Fruit fly (Drosophila melanogaster) whole organism, larva: ENCODE measurements around the gene ncm.

Experiments
- noc ChIP-seq: fragments of 200-800 bp; sonication (Bioruptor generic); optimal IDR thresholded peaks from 3 replicates; lab custom pipeline; 2019; ENCODE audit warnings: missing biosample characterization, mild to moderate bottlenecking, missing genetic modification characterization, moderate library complexity

The ncm gene

DNA sequence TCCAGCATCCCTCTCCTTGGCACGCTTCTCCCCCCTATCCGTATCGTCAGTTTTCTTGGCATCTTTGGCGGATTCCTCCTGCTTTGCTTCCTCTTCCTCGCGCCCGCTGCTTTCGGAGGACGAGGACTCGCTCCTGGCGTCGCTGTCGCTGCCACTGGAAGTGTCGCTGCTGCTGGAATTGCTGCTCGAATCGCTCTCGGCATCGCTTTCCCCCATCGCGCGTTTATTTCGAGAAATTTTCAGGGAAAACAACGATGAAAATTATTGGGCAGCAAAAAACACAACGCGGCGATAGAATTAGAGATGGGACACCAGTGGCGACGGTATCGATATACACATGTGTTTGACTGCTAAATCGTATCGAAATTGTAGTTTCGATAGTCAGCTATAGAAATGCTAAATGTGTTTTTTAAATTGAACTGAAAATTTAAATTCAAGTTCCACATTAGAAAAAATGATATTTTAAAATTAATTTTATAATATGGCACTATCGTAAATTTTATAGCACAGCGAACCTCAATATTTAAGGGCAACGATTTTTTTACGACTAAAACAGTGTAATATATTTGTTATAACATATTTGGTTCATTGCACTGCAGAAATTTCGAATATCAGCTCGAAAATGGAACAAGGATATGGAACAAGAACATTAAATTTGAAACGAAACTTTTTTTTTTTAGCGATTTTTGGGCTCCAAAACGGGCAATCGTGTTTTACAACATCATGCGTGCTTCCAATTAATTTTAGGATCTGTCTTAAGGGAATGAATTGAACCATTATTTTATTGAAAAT is at the start of gene ncm:
TSS of gene ncm (minus strand) at position 319 of the 792 bp plus-strand sequence.
- no peak for TF ChIP-seq noc

DNA sequence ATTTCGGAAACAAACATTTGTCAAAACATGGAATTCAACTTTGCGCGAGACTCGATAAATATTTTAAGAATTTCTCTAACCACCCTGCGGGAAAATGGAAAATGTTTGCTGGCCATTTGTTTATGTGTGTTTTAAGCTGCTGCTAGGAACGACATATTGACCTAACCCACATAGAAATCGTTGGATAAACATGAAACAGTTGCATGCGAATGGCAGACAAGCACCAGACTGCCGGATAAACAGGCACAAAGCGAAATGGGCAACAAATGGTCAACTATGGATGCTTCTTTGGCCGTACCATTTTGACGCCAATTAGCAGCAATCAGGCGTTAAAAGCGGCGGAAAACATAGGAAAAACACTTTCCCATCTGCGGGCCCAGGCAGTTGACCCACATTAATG is 48.1 kb upstream of the ncm start:
- no peak for TF ChIP-seq noc

DNA sequence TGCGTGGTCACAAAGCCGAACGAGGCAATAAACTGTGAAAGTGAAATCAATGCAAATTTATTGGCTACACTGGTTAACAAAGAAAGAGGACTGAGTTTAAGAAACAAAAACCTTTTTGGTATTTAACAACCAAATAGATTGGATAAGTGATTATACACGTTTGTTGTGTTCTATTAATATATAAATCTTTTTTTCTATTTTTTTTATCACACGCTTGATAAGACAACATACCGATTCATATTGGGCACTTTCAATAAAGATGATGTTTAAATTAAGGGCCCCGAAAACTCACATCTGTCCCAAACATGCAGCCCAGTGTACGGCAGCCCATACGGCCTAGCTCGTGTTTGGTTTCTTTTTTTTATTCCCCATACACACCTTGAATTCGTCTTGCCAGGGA is 44.4 kb upstream of the ncm start:
- TF ChIP-seq noc = no peak

DNA sequence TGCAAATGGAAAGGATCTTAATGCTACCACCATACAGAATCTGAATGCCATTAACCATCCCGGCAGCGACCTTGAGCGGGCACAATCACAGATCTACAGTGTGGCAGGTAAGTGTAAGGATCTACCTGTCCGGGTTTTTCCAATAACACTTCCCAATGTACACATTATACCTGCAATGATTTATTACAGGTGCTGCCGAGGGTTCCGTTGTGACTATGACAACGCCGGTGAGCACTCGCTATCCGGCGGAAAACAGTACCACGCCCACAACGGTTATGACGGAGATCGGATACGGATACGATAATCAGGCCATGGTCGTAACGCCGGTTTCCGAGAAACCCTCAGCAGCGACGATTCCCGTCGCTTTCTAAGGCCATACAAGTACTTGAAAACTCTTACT is 38.1 kb upstream of the ncm start:
- no peak for TF ChIP-seq noc

DNA sequence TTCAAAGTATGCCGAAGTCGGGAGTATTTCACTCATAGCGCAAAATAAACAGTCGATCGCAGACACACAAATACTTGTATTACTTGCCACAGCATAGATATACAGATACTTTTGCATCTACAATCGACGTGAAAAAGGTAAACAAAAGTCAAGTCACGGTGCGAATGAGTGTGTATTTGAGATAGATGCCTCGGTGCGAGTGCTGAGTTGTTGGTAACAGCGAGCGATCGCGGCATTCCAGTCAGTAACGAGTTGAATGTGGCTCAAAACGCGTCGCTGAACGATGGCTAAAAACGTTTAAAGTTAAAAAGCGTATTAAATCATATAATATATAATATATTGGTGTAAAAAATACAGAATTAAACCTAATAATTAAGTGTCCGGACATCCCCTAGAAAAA is 36.5 kb upstream of the ncm start, which contains the start of gene grnd:
TSS of gene grnd (plus strand) at position 207 of the 400 bp plus-strand sequence.
- TF ChIP-seq noc = no peak

DNA sequence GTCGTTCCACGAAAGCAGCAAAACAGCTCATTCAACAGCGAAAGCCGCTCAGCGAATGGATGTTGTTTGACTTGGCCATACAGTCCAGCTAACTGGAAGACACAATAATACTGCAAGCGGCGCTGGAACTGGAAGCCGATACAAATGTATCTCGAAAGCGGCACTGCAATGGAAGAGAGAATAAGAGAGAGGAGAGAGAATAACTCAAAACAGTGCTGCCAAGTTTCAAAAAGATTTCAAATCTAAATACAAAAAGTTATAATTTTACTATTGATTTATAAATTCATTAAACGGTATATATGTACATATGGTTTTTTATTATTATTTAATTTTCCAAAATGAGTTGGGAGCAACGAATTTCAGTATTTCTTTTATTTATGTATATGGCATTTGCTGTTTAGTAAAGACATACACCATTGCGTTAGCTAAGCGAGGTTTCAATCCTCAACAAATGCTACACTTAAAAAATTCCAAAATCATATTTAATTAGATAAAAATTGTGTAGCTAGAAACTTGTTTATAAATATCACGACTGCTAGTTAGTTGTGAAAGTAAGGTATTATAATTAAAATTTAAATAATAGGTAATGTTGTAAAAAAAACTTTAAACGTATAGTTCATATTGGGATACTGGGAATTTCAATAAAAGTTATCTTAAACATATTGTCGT is 35.8 kb upstream of the ncm start, which contains the start of gene CG10283:
TSS of gene CG10283 (minus strand) at position 132 of the 669 bp plus-strand sequence.
- no peak for TF ChIP-seq noc

DNA sequence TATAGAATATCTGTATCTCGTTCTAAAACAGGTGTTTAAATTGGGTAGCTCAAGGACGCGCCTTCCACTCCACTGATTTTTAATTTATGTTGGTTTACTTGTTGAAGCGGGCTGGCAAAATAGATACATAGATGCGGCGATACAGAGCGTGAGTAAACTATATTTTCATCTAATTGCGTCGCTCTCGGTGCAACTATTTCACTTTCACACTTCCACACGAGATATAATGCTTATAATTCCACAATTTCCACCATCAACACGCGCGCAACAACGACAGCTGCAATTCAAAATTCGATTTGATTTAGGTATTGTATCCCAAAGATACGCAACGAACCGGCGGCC is 35.3 kb upstream of the ncm start:
- TF ChIP-seq noc = no peak

DNA sequence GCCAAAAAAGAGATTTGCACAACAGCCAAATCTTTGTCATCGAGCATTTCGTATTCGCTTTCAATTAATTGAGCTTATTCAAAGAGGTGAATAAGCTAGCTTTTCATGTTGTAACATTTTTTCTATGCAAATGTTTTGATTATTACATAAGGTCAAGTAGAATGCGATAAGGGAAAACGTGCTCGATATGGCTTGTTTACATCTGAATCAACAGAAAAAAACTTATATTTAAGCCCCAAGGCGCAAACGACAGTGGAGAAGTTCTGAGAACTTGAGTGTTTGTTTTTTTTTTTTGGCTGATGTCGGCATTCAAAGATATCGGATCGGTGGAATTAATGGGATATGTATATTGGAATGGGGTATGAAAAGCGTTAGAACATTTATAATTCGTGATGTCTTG is 34.2 kb upstream of the ncm start:
- no peak for TF ChIP-seq noc

DNA sequence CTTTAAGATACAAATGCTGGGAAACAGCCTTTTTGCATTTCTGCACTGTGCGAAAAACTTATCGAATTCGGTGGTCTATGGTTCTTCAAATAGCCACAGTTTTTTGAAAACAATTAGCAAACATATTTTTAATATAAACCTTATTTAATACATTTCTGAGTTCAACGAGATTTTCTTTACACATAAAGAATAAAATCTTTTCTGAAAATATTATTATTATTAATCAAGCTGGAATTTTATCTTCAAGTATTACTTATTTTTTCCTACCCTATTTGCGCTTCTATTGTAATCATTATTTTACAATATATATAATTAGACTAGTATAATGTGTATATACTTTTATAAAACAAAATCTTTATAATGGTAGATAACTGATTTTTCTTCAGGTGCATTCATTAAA is 33.4 kb upstream of the ncm start:
- TF ChIP-seq noc = no peak

DNA sequence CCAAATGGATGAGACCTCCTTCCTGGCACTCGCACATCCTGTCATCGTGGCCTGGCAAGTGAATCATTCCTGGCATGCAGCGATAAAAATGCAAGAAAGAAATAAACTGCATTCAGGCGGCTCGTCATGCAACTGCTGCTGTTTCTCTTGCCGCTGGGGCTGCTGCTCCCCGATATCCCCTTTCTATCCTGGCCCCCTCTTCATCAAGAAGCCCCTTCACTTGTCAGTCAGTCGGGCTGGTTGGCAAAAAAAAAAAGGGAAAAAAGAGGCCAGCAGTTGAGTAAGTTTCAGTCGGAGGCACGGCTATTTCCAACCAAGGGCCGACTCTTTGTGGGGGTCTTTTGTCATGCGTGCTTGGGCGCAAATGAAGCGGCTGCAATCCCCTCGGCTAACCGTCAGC is 33.0 kb upstream of the ncm start:
- no peak for TF ChIP-seq noc

DNA sequence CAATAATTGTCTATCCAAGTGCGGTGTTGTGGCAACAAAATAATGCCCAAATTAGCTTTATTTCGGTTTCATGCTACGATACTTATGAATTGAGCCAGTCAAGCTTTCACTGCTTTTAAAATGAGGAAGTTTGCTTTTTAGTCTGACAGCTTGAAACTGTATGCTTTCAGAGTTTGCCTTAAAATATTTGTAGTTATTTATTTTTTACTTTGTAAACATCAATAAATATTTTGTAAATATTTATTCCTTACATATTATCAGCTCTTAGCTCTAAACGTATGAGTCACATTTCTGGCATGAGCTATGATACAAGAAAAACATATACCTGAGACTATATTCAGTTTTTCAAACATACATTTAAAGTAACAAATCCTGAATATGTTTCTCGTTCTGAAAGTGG is 32.3 kb upstream of the ncm start:
- TF ChIP-seq noc = no peak

DNA sequence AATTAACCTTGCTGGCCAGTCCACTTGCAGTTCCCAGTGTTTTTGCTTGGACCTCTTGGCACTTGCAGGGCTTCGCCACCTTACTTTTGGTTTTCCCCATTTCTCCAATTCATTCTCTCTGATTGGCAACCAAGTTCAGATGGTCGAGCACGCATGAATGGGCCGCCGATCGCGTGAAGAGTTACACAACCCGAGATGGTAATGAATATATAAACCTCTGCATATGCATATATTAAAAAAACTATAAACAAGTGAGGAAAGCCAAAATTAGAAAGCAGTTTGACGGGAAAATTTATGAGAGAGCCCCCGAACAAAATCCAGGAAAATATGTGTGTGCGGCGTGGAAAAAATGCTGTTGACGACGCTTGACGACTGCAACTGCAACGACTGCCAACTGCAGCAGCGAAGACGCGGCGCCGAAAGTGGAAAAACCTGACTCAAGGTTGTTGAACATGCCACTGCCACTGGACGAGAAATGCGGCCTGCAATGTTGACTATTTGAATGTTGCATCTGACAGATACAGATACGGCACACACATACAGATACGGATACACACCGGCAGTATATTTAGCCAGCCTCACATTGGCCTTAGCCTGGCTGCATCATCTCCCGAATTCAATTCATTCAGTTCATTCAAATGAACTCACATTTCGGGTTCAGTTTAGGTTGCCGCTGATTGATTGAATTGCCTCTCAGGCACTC is 31.7 kb upstream of the ncm start:
- TF ChIP-seq noc = no peak

DNA sequence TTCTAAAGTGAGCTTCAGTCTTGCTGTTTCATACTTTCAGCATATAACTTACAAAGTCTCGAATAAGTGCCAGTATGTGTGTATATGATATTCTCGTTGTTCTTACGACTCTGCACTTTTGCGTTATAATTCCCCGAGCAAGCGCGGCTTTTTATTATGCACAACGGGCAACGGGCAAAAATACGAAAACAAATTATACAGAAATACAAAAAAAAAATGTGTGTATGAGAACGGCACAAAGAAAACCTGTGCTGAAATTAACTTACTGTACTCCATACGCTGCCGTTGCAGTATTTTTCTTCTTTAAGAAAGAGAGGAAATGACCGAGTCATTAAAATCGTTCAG is 30.4 kb upstream of the ncm start:
- TF ChIP-seq noc = no peak

DNA sequence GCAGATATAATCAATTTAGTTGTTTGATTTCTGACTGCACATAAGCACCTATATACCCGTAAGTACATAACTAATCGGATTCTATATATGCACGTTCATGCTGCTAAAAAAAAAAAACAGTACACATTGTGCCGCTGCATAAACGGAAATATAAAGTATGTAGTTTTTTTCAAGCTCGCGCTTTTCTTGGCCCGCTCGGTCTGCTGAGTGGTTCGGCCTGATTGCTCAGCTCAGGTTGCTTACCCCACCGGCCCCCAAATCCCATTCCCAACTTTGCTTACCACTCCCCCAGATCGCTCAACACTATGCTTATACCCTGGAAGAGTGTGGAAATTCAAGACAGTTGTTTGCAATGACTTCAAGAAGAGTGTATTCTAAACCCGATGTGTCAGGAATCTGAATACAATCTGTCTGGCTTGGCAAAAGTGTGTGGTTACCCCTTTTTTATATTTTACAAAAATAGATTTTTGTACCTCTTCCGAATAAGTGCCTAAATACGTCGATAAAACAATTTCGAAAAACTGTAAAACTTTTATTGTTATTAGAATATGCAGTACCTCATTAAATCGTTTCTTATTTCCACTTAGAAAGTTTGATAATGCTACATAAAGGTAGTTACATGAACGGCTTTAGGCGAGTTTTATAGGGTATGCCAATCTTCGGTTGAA is 29.9 kb upstream of the ncm start:
- TF ChIP-seq noc = no peak

DNA sequence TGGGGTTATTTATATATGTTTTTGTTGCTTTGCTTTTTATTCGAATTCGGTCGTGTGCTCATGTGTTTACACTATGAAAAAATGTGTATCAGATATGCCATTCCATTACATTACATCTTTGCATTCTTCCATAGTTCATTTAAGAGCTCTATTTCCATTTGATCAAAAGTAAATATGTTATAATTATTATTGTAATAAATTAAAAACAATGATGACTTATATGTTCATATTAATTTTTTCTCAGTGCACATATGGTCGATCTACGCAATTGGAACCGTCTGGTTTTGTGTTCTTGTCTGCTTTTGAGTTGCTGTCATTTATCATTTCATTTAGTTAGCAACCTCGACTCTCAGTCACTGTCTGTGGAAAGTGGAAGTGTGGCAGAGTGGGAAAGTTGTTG is 28.7 kb upstream of the ncm start:
- TF ChIP-seq noc = no peak

DNA sequence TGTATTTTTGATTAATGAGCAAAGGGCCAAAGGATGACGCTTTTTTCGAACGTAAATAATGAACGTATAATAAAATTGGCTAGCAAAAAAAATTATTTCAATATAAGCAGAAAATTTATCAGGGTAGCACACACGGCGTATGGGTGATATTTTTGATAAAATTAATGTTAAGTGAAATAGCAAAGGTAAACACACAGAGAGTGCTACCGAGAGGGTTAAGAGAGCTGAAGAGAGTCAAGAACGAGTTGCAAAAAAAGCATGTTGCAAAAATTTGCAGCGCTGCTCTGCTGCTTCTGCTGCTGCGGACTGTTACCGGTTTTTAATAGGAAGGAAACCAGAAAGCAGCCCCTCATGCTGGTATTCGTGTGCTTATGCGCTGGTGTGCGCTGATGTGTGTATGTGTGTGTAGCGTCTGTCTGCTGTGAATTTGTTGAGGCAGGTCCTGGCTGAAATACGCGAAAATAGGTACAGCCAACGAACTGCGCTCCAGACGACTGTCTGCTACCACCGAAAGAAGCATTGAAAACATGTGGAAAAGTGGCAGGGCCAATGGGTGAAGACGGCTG is 20.9 kb upstream of the ncm start:
- TF ChIP-seq noc = no peak

DNA sequence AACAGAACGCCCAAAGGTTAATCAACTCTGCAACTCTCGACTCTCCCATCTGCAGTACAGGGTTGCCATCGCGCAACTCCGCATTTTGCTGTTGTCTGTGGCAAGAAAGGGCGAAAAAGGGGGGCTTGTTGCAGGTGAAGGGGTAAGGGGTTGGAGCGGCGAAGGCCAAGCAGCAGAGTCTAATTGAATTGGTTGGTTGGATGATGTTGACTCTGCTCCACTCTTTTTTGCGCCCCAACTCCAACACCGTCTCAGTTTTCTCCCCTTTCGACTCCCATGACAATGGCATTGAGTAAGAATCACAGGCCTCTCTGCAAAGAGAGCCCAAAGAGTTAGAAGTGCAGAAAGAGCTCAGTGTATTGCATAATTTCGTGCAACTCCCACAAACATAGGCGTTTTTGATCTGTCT is 19.9 kb upstream of the ncm start:
- no peak for TF ChIP-seq noc
